Worm (Caenorhabditis elegans) whole organism, young adult: ENCODE results near the gene C25F9.6.
A peak's percentile ranks its signal among the peaks of the same experiment; 100 is the strongest.

Experiments used
- B0261.1 ChIP-seq: sonication (generic microtip); optimal IDR thresholded peaks from 2 replicates; lab custom pipeline; 2016; ENCODE audit warnings: mild to moderate bottlenecking, missing genetic modification characterization, moderate library complexity, missing compliant biosample characterization
- C06A6.2 ChIP-seq: fragments of 200-800 bp; sonication (Bioruptor generic); conservative IDR thresholded peaks from 2 replicates; pipeline ENCODE4 v1.3.6; 2022; ENCODE audit warnings: missing genetic modification characterization, missing compliant biosample characterization
- F55B11.4 ChIP-seq: sonication (generic microtip); optimal IDR thresholded peaks from 2 replicates; lab custom pipeline; 2016; ENCODE audit warnings: missing compliant biosample characterization, missing genetic modification characterization, borderline replicate concordance; ENCODE audit not compliant: insufficient read depth
- atf-7 ChIP-seq: sonication (generic microtip); optimal IDR thresholded peaks from 2 replicates; lab custom pipeline; 2017; ENCODE audit warnings: mild to moderate bottlenecking, missing genetic modification characterization, missing compliant biosample characterization
- cebp-1 ChIP-seq, 2 experiments: fragments of 200-800 bp in 1 of 2; sonication (Bioruptor generic) in 1 of 2; sonication (generic microtip) in 1 of 2; IDR thresholded peaks in 1 of 2; optimal IDR thresholded peaks in 1 of 2; 2 replicates each; pipeline versions ENCODE4 v1.3.6 to Lab custom; 2017 to 2022; ENCODE audit warnings: missing compliant biosample characterization in 2 of 2, missing genetic modification characterization in 2 of 2, mild to moderate bottlenecking in 1 of 2, missing genetic modification reagents in 1 of 2, moderate library complexity in 1 of 2
- egrh-3 ChIP-seq: fragments of 200-800 bp; sonication (Bioruptor generic); IDR thresholded peaks from 2 replicates; pipeline ENCODE4 v1.3.6; 2022; ENCODE audit warnings: missing genetic modification reagents, missing genetic modification characterization, missing compliant biosample characterization
- gei-17 ChIP-seq: fragments of 200-800 bp; sonication (Bioruptor generic); optimal IDR thresholded peaks from 2 replicates; lab custom pipeline; 2018; ENCODE audit warnings: mild to moderate bottlenecking, missing genetic modification characterization, missing compliant biosample characterization
- him-1 ChIP-seq: sonication (generic microtip); optimal IDR thresholded peaks from 2 replicates; lab custom pipeline; 2016; ENCODE audit warnings: missing genotype, missing genetic modification reagents, missing genetic modification characterization, missing compliant biosample characterization
- lin-26 ChIP-seq: fragments of 200-800 bp; sonication (Bioruptor generic); IDR thresholded peaks from 2 replicates; pipeline ENCODE4 v1.3.6; 2022; ENCODE audit warnings: missing genetic modification reagents, missing genetic modification characterization, missing compliant biosample characterization
- lin-54 ChIP-seq: fragments of 200-800 bp; sonication (Bioruptor generic); optimal IDR thresholded peaks from 2 replicates; lab custom pipeline; 2018; ENCODE audit warnings: mild to moderate bottlenecking, missing genetic modification characterization, missing compliant biosample characterization
- lsl-1 ChIP-seq: fragments of 200-800 bp; sonication (Bioruptor generic); optimal IDR thresholded peaks from 2 replicates; lab custom pipeline; 2018; ENCODE audit warnings: mild to moderate bottlenecking, missing genetic modification characterization, moderate library complexity, missing compliant biosample characterization
- snpc-1.1 ChIP-seq: sonication (generic microtip); optimal IDR thresholded peaks from 2 replicates; lab custom pipeline; 2017; ENCODE audit warnings: missing genetic modification characterization, mild to moderate bottlenecking, missing compliant biosample characterization, antibody characterized with exemption, moderate library complexity, missing genotype, missing genetic modification reagents; ENCODE audit not compliant: insufficient read depth
- unc-62 ChIP-seq: fragments of 150-350 bp; optimal IDR thresholded peaks from 2 replicates; lab custom pipeline; 2014; ENCODE audit warnings: missing biosample characterization, missing genetic modification reagents, missing genetic modification characterization

- no peak for TF ChIP-seq B0261.1 (tag; lab: Kevin White, UChicago)
- no peak for TF ChIP-seq unc-62 (GFP tag; lab: Kevin White, UChicago)
- no peak for TF ChIP-seq gei-17
- no peak for TF ChIP-seq atf-7 (tag; lab: Kevin White, UChicago)
- 0 out of 2 replicates have a peak, but pooled peaks have one; percentile 26 for TF ChIP-seq lin-26 (GFP tag; lab: Robert Waterston, UW)
- no peak for TF ChIP-seq snpc-1.1 (tag; lab: Kevin White, UChicago)
- TF ChIP-seq egrh-3 (GFP tag; lab: Robert Waterston, UW) = no peak
- no peak for TF ChIP-seq F55B11.4 (tag; lab: Kevin White, UChicago)
- no peak for TF ChIP-seq cebp-1 (GFP tag; IDR thresholded peaks at IDR 0.05; lab: Robert Waterston, UW)
- TF ChIP-seq cebp-1 (tag; optimal IDR thresholded peaks at IDR 0.05; lab: Kevin White, UChicago) = no peak
- no peak for TF ChIP-seq C06A6.2 (GFP tag; lab: Robert Waterston, UW)
- TF ChIP-seq him-1 (tag; lab: Kevin White, UChicago) = no peak
- no peak for TF ChIP-seq lin-54 (GFP tag; lab: Kevin White, UChicago)
- TF ChIP-seq lsl-1 (GFP tag; lab: Kevin White, UChicago) = no peak
Measured at ce11 chrV:19428097-19428496, 23.0 kb upstream of the C25F9.6 start.
